Worm (Caenorhabditis elegans) whole organism, L1 larva: ENCODE data around the gene K02E7.11.

Experiments used
- C04F5.9 ChIP-seq: sonication (generic microtip); optimal IDR thresholded peaks from 2 replicates; lab custom pipeline; 2016; ENCODE audit warnings: missing genetic modification characterization, missing compliant biosample characterization
- C34B4.2 ChIP-seq: sonication (generic microtip); optimal IDR thresholded peaks from 2 replicates; lab custom pipeline; 2017; ENCODE audit warnings: mild to moderate bottlenecking, missing genetic modification characterization, missing compliant biosample characterization
- F16B12.6 ChIP-seq: fragments of 150-350 bp; optimal IDR thresholded peaks from 2 replicates; lab custom pipeline; 2014; ENCODE audit warnings: missing biosample characterization, missing genetic modification characterization
- aha-1 ChIP-seq: fragments of 150-350 bp; optimal IDR thresholded peaks from 2 replicates; lab custom pipeline; 2014; ENCODE audit warnings: missing biosample characterization, missing genetic modification characterization
- ceh-63 ChIP-seq: fragments of 200-800 bp; sonication (Bioruptor generic); optimal IDR thresholded peaks from 2 replicates; lab custom pipeline; 2018; ENCODE audit warnings: mild to moderate bottlenecking, missing genetic modification characterization, missing compliant biosample characterization
- ceh-90 ChIP-seq: sonication (generic microtip); optimal IDR thresholded peaks from 2 replicates; lab custom pipeline; 2016; ENCODE audit warnings: missing genetic modification characterization, missing compliant biosample characterization
- efl-1 ChIP-seq, 4 experiments: fragments of 150-350 bp; optimal IDR thresholded peaks in 3 of 4; peaks in 1 of 4; 1 replicate in 1 of 4; 2 replicates in 3 of 4; lab custom pipeline; 2014; ENCODE audit warnings: missing biosample characterization in 2 of 4, missing genetic modification characterization in 2 of 4, missing genetic modification reagents in 2 of 4
- egl-13 ChIP-seq: sonication (generic microtip); optimal IDR thresholded peaks from 2 replicates; lab custom pipeline; 2016; ENCODE audit warnings: missing genotype, missing genetic modification reagents, missing genetic modification characterization, missing compliant biosample characterization
- elt-2 ChIP-seq: sonication (generic microtip); optimal IDR thresholded peaks from 2 replicates; lab custom pipeline; 2016; ENCODE audit warnings: missing genetic modification characterization, mild to moderate bottlenecking, inconsistent platforms, missing compliant biosample characterization, missing genetic modification reagents
- elt-3 ChIP-seq, 6 experiments: fragments of 150-350 bp in 1 of 6; sonication (generic microtip); optimal IDR thresholded peaks; 2 replicates each; lab custom pipeline; 2017 to 2018; ENCODE audit warnings: missing biosample characterization in 6 of 6, missing genetic modification characterization in 6 of 6, inconsistent platforms in 1 of 6
- fkh-4 ChIP-seq: sonication (generic microtip); optimal IDR thresholded peaks from 2 replicates; lab custom pipeline; 2016; ENCODE audit warnings: missing compliant biosample characterization, missing genetic modification characterization, borderline replicate concordance
- fos-1 ChIP-seq: fragments of 150-350 bp; optimal IDR thresholded peaks from 2 replicates; lab custom pipeline; 2014; ENCODE audit warnings: missing biosample characterization, missing genetic modification characterization
- hlh-4 ChIP-seq: sonication (generic microtip); optimal IDR thresholded peaks from 2 replicates; lab custom pipeline; 2016; ENCODE audit warnings: mild to moderate bottlenecking, missing genetic modification characterization, missing compliant biosample characterization
- jun-1 ChIP-seq: fragments of 150-350 bp; optimal IDR thresholded peaks from 2 replicates; lab custom pipeline; 2014; ENCODE audit warnings: missing biosample characterization, missing genetic modification reagents, missing genetic modification characterization
- lin-13 ChIP-seq: fragments of 150-350 bp; optimal IDR thresholded peaks from 2 replicates; lab custom pipeline; 2014; ENCODE audit warnings: missing biosample characterization, missing genetic modification reagents, missing genetic modification characterization
- lin-14 ChIP-seq: fragments of 200-800 bp; sonication (Bioruptor generic); optimal IDR thresholded peaks from 2 replicates; lab custom pipeline; 2018; ENCODE audit warnings: mild to moderate bottlenecking, missing genetic modification characterization, moderate library complexity, missing compliant biosample characterization
- lin-35 ChIP-seq, 2 experiments: fragments of 150-350 bp; optimal IDR thresholded peaks; 2 replicates each; lab custom pipeline; 2014; ENCODE audit warnings: missing biosample characterization in 2 of 2, missing genetic modification characterization in 2 of 2, missing genetic modification reagents in 2 of 2
- lsy-2 ChIP-seq, 2 experiments: fragments of 150-350 bp; optimal IDR thresholded peaks; 2 replicates each; lab custom pipeline; 2014; ENCODE audit warnings: missing biosample characterization in 2 of 2, missing genetic modification characterization in 2 of 2
- mdl-1 ChIP-seq, 2 experiments: fragments of 150-350 bp; optimal IDR thresholded peaks; 2 replicates each; lab custom pipeline; 2014 to 2017; ENCODE audit warnings: missing biosample characterization in 2 of 2, missing genetic modification characterization in 2 of 2, inconsistent platforms in 1 of 2
- nhr-20 ChIP-seq: sonication (generic microtip); optimal IDR thresholded peaks from 2 replicates; lab custom pipeline; 2016; ENCODE audit warnings: mild to moderate bottlenecking, missing genetic modification characterization, missing compliant biosample characterization
- nhr-28 ChIP-seq: fragments of 150-350 bp; optimal IDR thresholded peaks from 2 replicates; lab custom pipeline; 2014; ENCODE audit warnings: missing biosample characterization, missing genetic modification characterization
- nhr-76 ChIP-seq: sonication (generic microtip); optimal IDR thresholded peaks from 2 replicates; lab custom pipeline; 2017; ENCODE audit warnings: missing biosample characterization, missing genetic modification characterization
- nhr-84 ChIP-seq: sonication (generic microtip); optimal IDR thresholded peaks from 2 replicates; lab custom pipeline; 2017; ENCODE audit warnings: missing biosample characterization, missing genetic modification characterization
- nhr-90 ChIP-seq: sonication (generic microtip); optimal IDR thresholded peaks from 2 replicates; lab custom pipeline; 2016; ENCODE audit warnings: mild to moderate bottlenecking, missing genetic modification characterization, missing compliant biosample characterization; ENCODE audit not compliant: poor library complexity
- pax-3 ChIP-seq: fragments of 200-800 bp; sonication (Bioruptor generic); optimal IDR thresholded peaks from 2 replicates; lab custom pipeline; 2018; ENCODE audit warnings: mild to moderate bottlenecking, missing genetic modification characterization, moderate library complexity, missing compliant biosample characterization
- pqm-1 ChIP-seq: sonication (generic microtip); optimal IDR thresholded peaks from 3 replicates; lab custom pipeline; 2017; ENCODE audit warnings: missing biosample characterization, missing genetic modification characterization
- sox-4 ChIP-seq: sonication (generic microtip); optimal IDR thresholded peaks from 2 replicates; lab custom pipeline; 2016; ENCODE audit warnings: missing genetic modification characterization, missing compliant biosample characterization
- sup-37 ChIP-seq: fragments of 200-800 bp; sonication (Bioruptor generic); optimal IDR thresholded peaks from 2 replicates; lab custom pipeline; 2018; ENCODE audit warnings: mild to moderate bottlenecking, missing genetic modification characterization, missing compliant biosample characterization
- swsn-7 ChIP-seq: sonication (generic microtip); optimal IDR thresholded peaks from 2 replicates; lab custom pipeline; 2016; ENCODE audit warnings: missing genetic modification characterization, missing compliant biosample characterization
- tlp-1 ChIP-seq: fragments of 150-350 bp; optimal IDR thresholded peaks from 2 replicates; lab custom pipeline; 2014; ENCODE audit warnings: missing biosample characterization, missing genetic modification characterization
- unc-86 ChIP-seq: sonication (generic microtip); optimal IDR thresholded peaks from 2 replicates; lab custom pipeline; 2016; ENCODE audit warnings: missing genetic modification characterization, missing compliant biosample characterization
- vab-15 ChIP-seq: sonication (generic microtip); optimal IDR thresholded peaks from 2 replicates; lab custom pipeline; 2017; ENCODE audit warnings: missing genotype, mild to moderate bottlenecking, missing genetic modification characterization, missing compliant biosample characterization

K02E7.11 gene

DNA sequence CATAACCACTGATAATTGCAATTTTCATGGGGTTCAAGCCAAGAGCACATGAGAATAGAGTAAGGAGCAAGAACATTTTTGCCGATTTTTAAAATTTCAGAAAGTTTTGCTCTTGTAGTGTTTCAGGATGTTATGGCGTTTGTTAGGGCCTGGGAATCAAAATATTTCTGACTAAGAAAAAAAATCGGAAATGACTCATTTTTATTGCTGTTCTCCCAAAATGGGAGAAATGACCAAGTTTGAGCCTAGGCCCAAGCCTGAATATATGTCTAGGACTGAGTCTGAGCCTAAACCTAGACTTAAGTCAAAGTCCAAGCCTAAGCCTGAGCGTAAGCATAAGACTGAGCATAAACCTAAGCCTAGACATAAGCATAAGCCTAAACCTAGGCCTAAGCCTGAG is 29.1 kb upstream of the K02E7.11 start, which contains the start of gene T13B5.9:
TSS of gene T13B5.9 (minus strand) at position 101 of the 400 bp plus-strand sequence.
- TF ChIP-seq ceh-90 (tag; lab: Kevin White, UChicago) = no peak
- no peak for TF ChIP-seq C04F5.9
- no peak for TF ChIP-seq efl-1 (optimal IDR thresholded peaks at IDR 0.05; lab: Kevin White, UChicago)
- peak in 1 of 2 experiments; percentile 9 for TF ChIP-seq efl-1 (GFP tag; optimal IDR thresholded peaks at IDR 0.05 in 1 of 2; lab: Kevin White, UChicago)
- TF ChIP-seq lin-13 (GFP tag; lab: Kevin White, UChicago) = no peak
- no peak for TF ChIP-seq egl-13 (tag; lab: Kevin White, UChicago)

- TF ChIP-seq pqm-1 = peak; percentile 99
- TF ChIP-seq nhr-20 (tag; lab: Kevin White, UChicago) = peak; percentile 43
- TF ChIP-seq nhr-28 (tag; lab: Kevin White, UChicago) = no peak
- no peak for TF ChIP-seq sox-4
- TF ChIP-seq jun-1 (tag; lab: Kevin White, UChicago) = peak; percentile 91
- no peak for TF ChIP-seq F16B12.6 (tag; lab: Kevin White, UChicago)
- peak; percentile 85 for TF ChIP-seq tlp-1
- TF ChIP-seq sup-37 = no peak
- TF ChIP-seq nhr-90 = peak; percentile 12
- peak; percentile 27 for TF ChIP-seq egl-13 (tag; lab: Kevin White, UChicago)
- TF ChIP-seq mdl-1 (tag; optimal IDR thresholded peaks at IDR 0.05; lab: Kevin White, UChicago) = peak in 1 of 2 experiments; percentile 31
- TF ChIP-seq elt-2 (tag; lab: Kevin White, UChicago) = peak; percentile 100
- TF ChIP-seq nhr-76 (tag; lab: Kevin White, UChicago) = no peak
- TF ChIP-seq unc-86 (tag; lab: Kevin White, UChicago) = no peak
- TF ChIP-seq lin-35 (GFP tag; optimal IDR thresholded peaks at IDR 0.05; lab: Kevin White, UChicago) = peak in 1 of 2 experiments; percentile 58
- no peak for TF ChIP-seq C34B4.2
- peak; percentile 29 for TF ChIP-seq pax-3
- TF ChIP-seq lsy-2 (tag; optimal IDR thresholded peaks at IDR 0.05; lab: Kevin White, UChicago) = peak in 1 of 2 experiments; percentile 18
- no peak for TF ChIP-seq efl-1 (optimal IDR thresholded peaks at IDR 0.05; lab: Kevin White, UChicago)
- peak in 1 of 2 experiments; percentile 76 for TF ChIP-seq efl-1 (GFP tag; optimal IDR thresholded peaks at IDR 0.05 in 1 of 2; lab: Kevin White, UChicago)
These were observed 28.3 kb upstream of the K02E7.11 start for ce11 chrII:1103484-1104100.

ce11 chrII:1102209-1102608 is 26.9 kb upstream of the K02E7.11 start:
- TF ChIP-seq nhr-90 = no peak
- TF ChIP-seq swsn-7 (tag; lab: Kevin White, UChicago) = no peak
- no peak for TF ChIP-seq egl-13 (tag; lab: Kevin White, UChicago)
- no peak for TF ChIP-seq jun-1 (tag; lab: Kevin White, UChicago)
- TF ChIP-seq lin-14 = no peak
- TF ChIP-seq elt-3 (tag; optimal IDR thresholded peaks at IDR 0.05; lab: Kevin White, UChicago) = no peak
- TF ChIP-seq vab-15 (tag; lab: Kevin White, UChicago) = no peak
- TF ChIP-seq nhr-84 (tag; lab: Kevin White, UChicago) = no peak
- TF ChIP-seq fkh-4 (tag; lab: Kevin White, UChicago) = no peak

DNA sequence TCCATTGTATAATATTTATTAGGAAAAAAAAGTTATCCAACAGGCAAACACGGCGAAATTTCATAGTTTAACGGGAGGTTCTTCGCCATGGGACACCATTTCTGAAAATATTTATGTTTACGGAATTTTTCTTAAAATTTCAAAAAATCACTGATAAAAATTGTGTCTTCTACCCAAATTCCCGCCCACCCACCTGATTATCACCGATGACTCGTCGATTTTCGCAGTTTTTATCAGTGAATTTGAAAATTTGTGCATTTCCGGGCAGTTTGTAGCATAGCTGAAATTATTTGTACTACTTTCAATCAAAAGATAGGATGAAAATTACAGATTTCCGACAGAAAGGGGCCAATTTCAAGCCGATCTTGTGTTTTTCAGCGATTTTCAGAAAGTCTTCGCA is 26.1 kb upstream of the K02E7.11 start:
- TF ChIP-seq fos-1 (tag; lab: Kevin White, UChicago) (no peak), efl-1 (optimal IDR thresholded peaks at IDR 0.05; lab: Kevin White, UChicago) (no peak), efl-1 (GFP tag; optimal IDR thresholded peaks at IDR 0.05 in 1 of 2; lab: Kevin White, UChicago) (peak in 1 of 2 experiments; percentile 56), pqm-1 (peak; percentile 33), aha-1 (no peak), elt-3 (tag; optimal IDR thresholded peaks at IDR 0.05; lab: Kevin White, UChicago) (no peak), jun-1 (tag; lab: Kevin White, UChicago) (peak; percentile 12), elt-2 (tag; lab: Kevin White, UChicago) (peak; percentile 94)

DNA sequence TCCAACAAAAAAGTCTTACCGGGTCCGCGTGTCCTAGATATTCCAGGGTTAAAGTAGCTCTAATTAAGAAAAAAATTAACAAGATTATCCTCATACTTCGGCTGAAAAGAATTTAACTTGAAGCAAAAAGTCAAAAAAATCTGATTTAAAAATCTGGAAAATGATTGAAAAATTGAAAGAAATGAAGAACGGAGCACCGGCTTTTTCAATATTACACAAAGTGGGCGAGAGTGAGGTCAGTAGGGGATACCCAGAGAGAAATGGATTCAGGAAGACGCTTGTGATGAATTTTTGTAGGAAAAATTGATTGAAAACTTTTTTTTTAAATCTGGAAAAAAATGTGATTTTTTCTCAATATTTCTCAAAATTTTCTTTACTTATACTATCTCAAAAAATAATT is 25.4 kb upstream of the K02E7.11 start, which contains the start of gene pho-14:
TSS of gene pho-14 (minus strand) at position 101 of the 400 bp plus-strand sequence.
- no peak for TF ChIP-seq lin-13 (GFP tag; lab: Kevin White, UChicago)
- no peak for TF ChIP-seq sup-37
- no peak for TF ChIP-seq aha-1
- TF ChIP-seq ceh-63 (GFP tag; lab: Kevin White, UChicago) = no peak
- no peak for TF ChIP-seq hlh-4 (tag; lab: Kevin White, UChicago)
- TF ChIP-seq nhr-90 = no peak
